Fruit fly (Drosophila melanogaster) whole organism, embryonic: ENCODE data around the gene Tim9b.

Source experiments
- BEAF-32 ChIP-seq: fragments of 200-800 bp; sonication (Bioruptor generic); optimal IDR thresholded peaks from 3 replicates; lab custom pipeline; 2017; ENCODE audit warnings: missing biosample characterization, missing genetic modification characterization, mild to moderate bottlenecking, moderate library complexity, missing genetic modification reagents
- CG10147 ChIP-seq: fragments of 200-800 bp; sonication (Bioruptor generic); optimal IDR thresholded peaks from 2 replicates; lab custom pipeline; 2019; ENCODE audit warnings: missing biosample characterization, mild to moderate bottlenecking, missing genetic modification characterization, moderate library complexity
- CG10209 ChIP-seq: fragments of 200-800 bp; sonication (Bioruptor generic); optimal IDR thresholded peaks from 3 replicates; lab custom pipeline; 2017; ENCODE audit warnings: missing biosample characterization, mild to moderate bottlenecking, missing genetic modification characterization, missing genetic modification reagents
- CG10959 ChIP-seq: fragments of 200-800 bp; sonication (Bioruptor generic); IDR thresholded peaks from 2 replicates; pipeline ENCODE4 v1.3.6; 2022; ENCODE audit warnings: missing biosample characterization, missing genetic modification characterization
- CG12071 ChIP-seq: fragments of 200-800 bp; sonication (Bioruptor generic); optimal IDR thresholded peaks from 3 replicates; lab custom pipeline; 2018; ENCODE audit warnings: missing biosample characterization, mild to moderate bottlenecking, missing genetic modification characterization
- CG12769 ChIP-seq: fragments of 200-800 bp; sonication (Bioruptor generic); optimal IDR thresholded peaks from 2 replicates; lab custom pipeline; 2019; ENCODE audit warnings: missing biosample characterization, mild to moderate bottlenecking, missing genetic modification characterization, moderate library complexity
- CG13894 ChIP-seq: fragments of 200-800 bp; sonication (Bioruptor generic); optimal IDR thresholded peaks from 3 replicates; lab custom pipeline; 2018; ENCODE audit warnings: missing biosample characterization, mild to moderate bottlenecking, missing genetic modification characterization, moderate library complexity
- CG14014 ChIP-seq: fragments of 200-800 bp; sonication (Bioruptor generic); IDR thresholded peaks from 2 replicates; pipeline ENCODE4 v1.3.6; 2022; ENCODE audit warnings: missing biosample characterization, missing genetic modification characterization
- CG14441 ChIP-seq: fragments of 200-800 bp; sonication (Bioruptor generic); IDR thresholded peaks from 2 replicates; pipeline ENCODE4 v1.3.6; 2022; ENCODE audit warnings: missing biosample characterization, missing genetic modification characterization
- CG15514 ChIP-seq: fragments of 200-800 bp; sonication (Bioruptor generic); optimal IDR thresholded peaks from 3 replicates; lab custom pipeline; 2017; ENCODE audit warnings: missing biosample characterization, missing genetic modification characterization, mild to moderate bottlenecking, moderate library complexity, missing genetic modification reagents
- CG16815 ChIP-seq: fragments of 200-800 bp; sonication (Bioruptor generic); optimal IDR thresholded peaks from 3 replicates; lab custom pipeline; 2017; ENCODE audit warnings: missing biosample characterization, mild to moderate bottlenecking, missing genetic modification characterization
- CG17568 ChIP-seq: fragments of 200-800 bp; sonication (Bioruptor generic); optimal IDR thresholded peaks from 2 replicates; lab custom pipeline; 2018; ENCODE audit warnings: missing biosample characterization, mild to moderate bottlenecking, missing genetic modification characterization, moderate library complexity
- CG18764 ChIP-seq: fragments of 200-800 bp; sonication (Bioruptor generic); optimal IDR thresholded peaks from 3 replicates; lab custom pipeline; 2016; ENCODE audit warnings: missing biosample characterization, missing genetic modification characterization
- CG2129 ChIP-seq: fragments of 200-800 bp; sonication (Bioruptor generic); IDR thresholded peaks from 2 replicates; pipeline ENCODE4 v1.3.6; 2022; ENCODE audit warnings: missing biosample characterization, missing genetic modification characterization; ENCODE audit not compliant: partially characterized antibody
- CG2678 ChIP-seq: fragments of 200-800 bp; sonication (Bioruptor generic); optimal IDR thresholded peaks from 3 replicates; lab custom pipeline; 2019; ENCODE audit warnings: missing biosample characterization, mild to moderate bottlenecking, missing genetic modification characterization, moderate library complexity
- CG4707 ChIP-seq: fragments of 200-800 bp; sonication (Bioruptor generic); optimal IDR thresholded peaks from 2 replicates; lab custom pipeline; 2018; ENCODE audit warnings: missing biosample characterization, mild to moderate bottlenecking, missing genetic modification characterization, moderate library complexity
- CG7745 ChIP-seq: fragments of 200-800 bp; sonication (Bioruptor generic); optimal IDR thresholded peaks from 2 replicates; lab custom pipeline; 2018; ENCODE audit warnings: missing biosample characterization, mild to moderate bottlenecking, missing genetic modification characterization, moderate library complexity
- CG8359 ChIP-seq: fragments of 200-800 bp; sonication (Bioruptor generic); optimal IDR thresholded peaks from 2 replicates; lab custom pipeline; 2017; ENCODE audit warnings: missing biosample characterization, mild to moderate bottlenecking, missing genetic modification characterization, borderline replicate concordance
- CG8388 ChIP-seq: fragments of 200-800 bp; sonication (Bioruptor generic); optimal IDR thresholded peaks from 2 replicates; lab custom pipeline; 2019; ENCODE audit warnings: missing biosample characterization, mild to moderate bottlenecking, missing genetic modification characterization, moderate library complexity
- CG8478 ChIP-seq: fragments of >200 bp; optimal IDR thresholded peaks from 2 replicates; lab custom pipeline; 2018
- D19B ChIP-seq: fragments of 200-800 bp; sonication (Bioruptor generic); optimal IDR thresholded peaks from 2 replicates; lab custom pipeline; 2017; ENCODE audit warnings: missing biosample characterization, mild to moderate bottlenecking, missing genetic modification characterization
- Dfd ChIP-seq, 2 experiments: fragments of >200 bp; optimal IDR thresholded peaks; 2 replicates each; lab custom pipeline; 2017; ENCODE audit warnings: missing biosample characterization in 2 of 2, missing genetic modification characterization in 2 of 2
- Dip2 ChIP-seq: fragments of 200-800 bp; sonication (Bioruptor generic); IDR thresholded peaks from 2 replicates; pipeline ENCODE4 v1.3.6; 2022; ENCODE audit warnings: missing biosample characterization, missing genetic modification characterization
- Drgx ChIP-seq: fragments of 200-800 bp; sonication (Bioruptor generic); IDR thresholded peaks from 2 replicates; pipeline ENCODE4 v1.3.6; 2022; ENCODE audit warnings: missing biosample characterization, missing genetic modification characterization
- Elba2 ChIP-seq: fragments of 200-800 bp; sonication (Bioruptor generic); optimal IDR thresholded peaks from 3 replicates; lab custom pipeline; 2016; ENCODE audit warnings: missing biosample characterization, missing genetic modification characterization
- Ets65A ChIP-seq: fragments of 200-800 bp; sonication (Bioruptor generic); peaks from one replicate; lab custom pipeline; 2016; ENCODE audit warnings: missing biosample characterization, missing genetic modification characterization
- Fer1 ChIP-seq: fragments of 200-800 bp; sonication (Bioruptor generic); optimal IDR thresholded peaks from 2 replicates; lab custom pipeline; 2017; ENCODE audit warnings: missing biosample characterization, mild to moderate bottlenecking, missing genetic modification characterization
- Hmr ChIP-seq: fragments of 200-800 bp; sonication (Bioruptor generic); optimal IDR thresholded peaks from 3 replicates; lab custom pipeline; 2017; ENCODE audit warnings: mild to moderate bottlenecking, missing biosample characterization, missing genetic modification reagents, missing genetic modification characterization
- Jarid2 ChIP-seq: fragments of 200-800 bp; sonication (Bioruptor generic); optimal IDR thresholded peaks from 3 replicates; lab custom pipeline; 2017; ENCODE audit warnings: mild to moderate bottlenecking, missing biosample characterization, missing genetic modification reagents, missing genetic modification characterization
- MBD-R2 ChIP-seq: fragments of 200-800 bp; sonication (Bioruptor generic); IDR thresholded peaks from 2 replicates; pipeline ENCODE4 v1.3.6; 2022; ENCODE audit warnings: missing biosample characterization, missing genetic modification characterization
- Mad ChIP-seq: fragments of 200-800 bp; sonication (Bioruptor generic); optimal IDR thresholded peaks from 2 replicates; lab custom pipeline; 2016; ENCODE audit warnings: missing biosample characterization, missing genetic modification characterization
- Neu2 ChIP-seq: fragments of 200-800 bp; sonication (Bioruptor generic); optimal IDR thresholded peaks from 3 replicates; lab custom pipeline; 2016; ENCODE audit warnings: missing biosample characterization, missing genetic modification characterization, borderline replicate concordance
- Opbp ChIP-seq: fragments of 200-800 bp; sonication (Bioruptor generic); IDR thresholded peaks from 3 replicates; pipeline ENCODE4 v1.3.6; 2022; ENCODE audit warnings: missing biosample characterization, missing genetic modification characterization; ENCODE audit not compliant: partially characterized antibody
- Stat92E ChIP-seq, 3 experiments: fragments of >200 bp in 2 of 3; fragments of 200-800 bp in 1 of 3; sonication (Bioruptor generic) in 1 of 3; optimal IDR thresholded peaks; 2 replicates each; lab custom pipeline; 2017 to 2019; ENCODE audit warnings: missing biosample characterization in 3 of 3, missing genetic modification characterization in 3 of 3, mild to moderate bottlenecking in 1 of 3, moderate library complexity in 1 of 3
- Xrp1 ChIP-seq: fragments of 200-800 bp; sonication (Bioruptor generic); IDR thresholded peaks from 2 replicates; pipeline ENCODE4 v1.3.6; 2022; ENCODE audit warnings: missing biosample characterization, missing genetic modification characterization
- ara ChIP-seq: fragments of 200-800 bp; sonication (Bioruptor generic); IDR thresholded peaks from 2 replicates; pipeline ENCODE4 v1.3.6; 2022; ENCODE audit warnings: missing biosample characterization, missing genetic modification characterization
- bigmax ChIP-seq: fragments of 200-800 bp; sonication (Bioruptor generic); optimal IDR thresholded peaks from 2 replicates; lab custom pipeline; 2018; ENCODE audit warnings: missing biosample characterization, mild to moderate bottlenecking, missing genetic modification characterization
- chif ChIP-seq, 2 experiments: fragments of 200-800 bp; sonication (Bioruptor generic); optimal IDR thresholded peaks; 3 replicates each; lab custom pipeline; 2016; ENCODE audit warnings: missing biosample characterization in 2 of 2, missing genetic modification characterization in 2 of 2
- dmrt11E ChIP-seq: fragments of 200-800 bp; sonication (Bioruptor generic); optimal IDR thresholded peaks from 3 replicates; lab custom pipeline; 2018; ENCODE audit warnings: missing biosample characterization, mild to moderate bottlenecking, missing genetic modification characterization, moderate library complexity
- eve ChIP-seq, 2 experiments: fragments of >200 bp; optimal IDR thresholded peaks; 2 replicates each; lab custom pipeline; 2017; ENCODE audit warnings: missing biosample characterization in 2 of 2, missing genetic modification characterization in 2 of 2
- fd3F ChIP-seq: fragments of 200-800 bp; sonication (Bioruptor generic); optimal IDR thresholded peaks from 2 replicates; lab custom pipeline; 2018; ENCODE audit warnings: missing biosample characterization, mild to moderate bottlenecking, missing genetic modification characterization, moderate library complexity
- gem ChIP-seq: fragments of 200-800 bp; sonication (Bioruptor generic); optimal IDR thresholded peaks from 2 replicates; lab custom pipeline; 2019; ENCODE audit warnings: missing biosample characterization, mild to moderate bottlenecking, missing genetic modification characterization, moderate library complexity
- inv ChIP-seq: fragments of 200-800 bp; sonication (Bioruptor generic); IDR thresholded peaks from 2 replicates; pipeline ENCODE4 v1.3.6; 2022; ENCODE audit warnings: missing biosample characterization, missing genetic modification characterization; ENCODE audit not compliant: partially characterized antibody
- klu ChIP-seq: fragments of 200-800 bp; sonication (Bioruptor generic); IDR thresholded peaks from 2 replicates; pipeline ENCODE4 v1.3.6; 2022; ENCODE audit warnings: missing biosample characterization, missing genetic modification characterization
- otp ChIP-seq: fragments of 200-800 bp; sonication (Bioruptor generic); IDR thresholded peaks from 3 replicates; pipeline ENCODE4, ENCODE4 v1.3.6; 2022; ENCODE audit warnings: missing biosample characterization, missing genetic modification characterization
- stc ChIP-seq: fragments of 200-800 bp; sonication (Bioruptor generic); IDR thresholded peaks from 2 replicates; pipeline ENCODE4 v1.3.6; 2022; ENCODE audit warnings: missing biosample characterization, missing genetic modification characterization
- stwl ChIP-seq: fragments of 200-800 bp; sonication (Bioruptor generic); optimal IDR thresholded peaks from 3 replicates; lab custom pipeline; 2018; ENCODE audit warnings: missing biosample characterization, mild to moderate bottlenecking, missing genetic modification characterization, moderate library complexity
- zen2 ChIP-seq: fragments of 200-800 bp; sonication (Bioruptor generic); IDR thresholded peaks from 3 replicates; pipeline ENCODE4 v1.3.6; 2022; ENCODE audit warnings: missing biosample characterization, missing genetic modification characterization; ENCODE audit not compliant: partially characterized antibody
- zfh2 ChIP-seq: fragments of 200-800 bp; sonication (Bioruptor generic); optimal IDR thresholded peaks from 2 replicates; lab custom pipeline; 2016; ENCODE audit warnings: missing biosample characterization, missing genetic modification characterization

The Tim9b gene

DNA sequence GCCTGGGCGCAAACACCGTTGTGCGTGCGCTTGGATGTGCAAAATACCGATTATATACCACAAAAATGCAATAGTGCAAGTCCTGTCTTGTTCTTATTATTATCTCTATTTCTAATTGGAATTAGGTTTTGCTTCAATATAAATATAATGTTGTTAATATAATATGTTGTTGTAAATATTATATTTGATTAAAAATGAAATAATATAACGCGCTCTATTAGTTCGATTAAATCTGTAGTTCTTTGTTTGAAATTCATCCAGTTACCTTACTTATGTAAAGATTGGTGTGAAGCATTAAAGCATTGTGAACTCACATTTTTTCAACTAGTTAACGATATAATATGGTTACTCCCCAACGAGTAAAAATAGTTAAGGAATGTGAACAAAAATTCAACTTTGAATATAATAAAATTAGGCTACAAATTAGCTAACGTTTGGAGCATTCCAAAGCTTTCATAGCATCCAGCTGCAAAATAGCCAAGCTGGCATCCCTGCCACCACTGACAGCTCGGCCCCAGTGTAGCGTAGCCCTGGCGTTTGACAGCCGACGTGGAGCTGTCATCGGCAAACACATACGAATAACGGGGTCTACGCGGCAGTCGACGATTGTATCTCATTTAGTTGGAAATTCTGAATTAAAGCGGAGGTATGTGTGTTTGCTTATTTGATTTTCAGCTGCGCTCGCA, 24.6 kb upstream of the Tim9b start, which contains the start of the genes CG12237 and Sec61gamma (continued):
- no peak for TF ChIP-seq CG12769 (tag; lab: Kevin White, UChicago)
- no peak for TF ChIP-seq CG17568 (GFP tag; lab: Kevin White, UChicago)
- no peak for TF ChIP-seq otp (GFP tag; lab: Robert Waterston, UW)
- no peak for TF ChIP-seq CG10959
- TF ChIP-seq Neu2 (GFP tag; lab: Kevin White, UChicago) = no peak
- 0 out of 2 replicates have a peak, but pooled peaks have one; percentile 5 for TF ChIP-seq stc (GFP tag; lab: Robert Waterston, UW)
- TF ChIP-seq CG14014 = peak; percentile 9; the same call in 1 of the 2 replicates
- TF ChIP-seq CG18764 = no peak
- TF ChIP-seq Drgx (GFP tag; lab: Robert Waterston, UW) = no peak
- no peak for TF ChIP-seq Jarid2 (GFP tag; lab: Kevin White, UChicago)
- no peak for TF ChIP-seq Dfd (GFP tag; optimal IDR thresholded peaks at IDR 0.05; lab: Kevin White, UChicago)
- TF ChIP-seq stwl = peak; percentile 45
- peak; percentile 9 for TF ChIP-seq Mad
- TF ChIP-seq dmrt11E = peak; percentile 6
- TF ChIP-seq Xrp1 (GFP tag; lab: Robert Waterston, UW) = no peak
- no peak; the same call in 2 of the 3 replicates for TF ChIP-seq Opbp (GFP tag; lab: Robert Waterston, UW)
- TF ChIP-seq CG2129 (GFP tag; lab: Robert Waterston, UW) = no peak
- no peak for TF ChIP-seq CG8388 (GFP tag; lab: Kevin White, UChicago)
- TF ChIP-seq fd3F (GFP tag; lab: Kevin White, UChicago) = no peak
- TF ChIP-seq Fer1 = no peak
- no peak for TF ChIP-seq CG10147 (GFP tag; lab: Kevin White, UChicago)
- TF ChIP-seq MBD-R2 (GFP tag; lab: Robert Waterston, UW) = peak; percentile 85
- no peak for TF ChIP-seq CG4707 (GFP tag; lab: Kevin White, UChicago)
- no peak for TF ChIP-seq CG8478 (lab: Kevin White, UChicago)
- TF ChIP-seq CG14441 (GFP tag; lab: Robert Waterston, UW) = no peak
- TF ChIP-seq eve (GFP tag; optimal IDR thresholded peaks at IDR 0.05; lab: Kevin White, UChicago) = no peak
- no peak for TF ChIP-seq Dip2
- no peak for TF ChIP-seq zen2 (GFP tag; lab: Robert Waterston, UW)
- TF ChIP-seq bigmax (GFP tag; lab: Kevin White, UChicago) = no peak
- no peak for TF ChIP-seq CG12071 (GFP tag; lab: Kevin White, UChicago)
- no peak for TF ChIP-seq Hmr (GFP tag; lab: Kevin White, UChicago)
- TF ChIP-seq ara = no peak
- peak in 1 of 3 experiments; percentile 56 for TF ChIP-seq Stat92E (GFP tag; optimal IDR thresholded peaks at IDR 0.05; lab: Kevin White, UChicago)
- peak; percentile 59 for TF ChIP-seq Ets65A
- TF ChIP-seq klu (GFP tag; lab: Robert Waterston, UW) = no peak
- peak in 1 of 2 experiments; percentile 11 for TF ChIP-seq chif (GFP tag; optimal IDR thresholded peaks at IDR 0.05; lab: Kevin White, UChicago)
- peak; percentile 61 for TF ChIP-seq CG13894 (tag; lab: Kevin White, UChicago)
- no peak for TF ChIP-seq D19B
- TF ChIP-seq CG16815 (GFP tag; lab: Kevin White, UChicago) = no peak
- no peak for TF ChIP-seq CG10209 (GFP tag; lab: Kevin White, UChicago)
- peak; percentile 33 for TF ChIP-seq CG2678 (tag; lab: Kevin White, UChicago)
- no peak for TF ChIP-seq gem (tag; lab: Kevin White, UChicago)
- no peak for TF ChIP-seq CG8359 (GFP tag; lab: Kevin White, UChicago)
- TF ChIP-seq CG15514 = peak; percentile 79
- TF ChIP-seq zfh2 (GFP tag; lab: Kevin White, UChicago) = peak; percentile 37
- peak; percentile 44 for TF ChIP-seq BEAF-32 (GFP tag; lab: Kevin White, UChicago)
- no peak for TF ChIP-seq inv (GFP tag; lab: Robert Waterston, UW)
- no peak for TF ChIP-seq CG7745
- TF ChIP-seq Elba2 (GFP tag; lab: Kevin White, UChicago) = no peak
